Worm (Caenorhabditis elegans) whole organism, L4 larva: ENCODE results near the gene T02D1.8.

ENCODE experiments used
- F10B5.3 ChIP-seq: sonication (generic microtip); optimal IDR thresholded peaks from 2 replicates; lab custom pipeline; 2016; ENCODE audit warnings: mild to moderate bottlenecking, missing genetic modification characterization, missing compliant biosample characterization
- F44E2.7 ChIP-seq: fragments of 200-800 bp; sonication (Bioruptor generic); IDR thresholded peaks from 2 replicates; pipeline ENCODE4 v2.1.2; 2022; ENCODE audit warnings: missing genetic modification characterization, missing compliant biosample characterization
- Y48G9A.11 ChIP-seq: fragments of 200-800 bp; sonication (Bioruptor generic); IDR thresholded peaks from 2 replicates; pipeline ENCODE4 v1.3.6; 2022; ENCODE audit warnings: missing genetic modification reagents, missing genetic modification characterization, missing compliant biosample characterization
- ama-1 ChIP-seq: fragments of 150-350 bp; optimal IDR thresholded peaks from 2 replicates; lab custom pipeline; 2014; ENCODE audit warnings: inconsistent platforms, mixed read lengths
- ceh-82 ChIP-seq: sonication (generic microtip); optimal IDR thresholded peaks from 2 replicates; lab custom pipeline; 2017; ENCODE audit warnings: missing biosample characterization, missing genetic modification characterization
- ces-1 ChIP-seq: fragments of 150-350 bp; sonication (generic microtip); optimal IDR thresholded peaks from 4 replicates; lab custom pipeline; 2014; ENCODE audit warnings: missing biosample characterization, missing genetic modification reagents, missing genetic modification characterization
- daf-12 ChIP-seq: fragments of 150-350 bp; optimal IDR thresholded peaks from 2 replicates; lab custom pipeline; 2014; ENCODE audit warnings: missing biosample characterization, missing genetic modification reagents, missing genetic modification characterization
- daf-16 ChIP-seq, 3 experiments: sonication (generic microtip); optimal IDR thresholded peaks; 2 replicates each; lab custom pipeline; 2016 to 2017; ENCODE audit warnings: missing genetic modification characterization in 3 of 3, missing genetic modification reagents in 3 of 3, mild to moderate bottlenecking in 2 of 3, missing compliant biosample characterization in 2 of 3, missing biosample characterization in 1 of 3, moderate library complexity in 1 of 3
- daf-8 ChIP-seq: fragments of 200-800 bp; sonication (Bioruptor generic); IDR thresholded peaks from 2 replicates; pipeline ENCODE4 v1.3.6; 2022; ENCODE audit warnings: missing genetic modification characterization, missing compliant biosample characterization
- dmd-9 ChIP-seq: fragments of 200-800 bp; sonication (Bioruptor generic); IDR thresholded peaks from 2 replicates; pipeline ENCODE4 v1.3.6; 2022; ENCODE audit warnings: missing genetic modification reagents, missing genetic modification characterization, missing compliant biosample characterization
- dpl-1 ChIP-seq: fragments of 150-350 bp; optimal IDR thresholded peaks from 2 replicates; lab custom pipeline; 2014; ENCODE audit warnings: missing biosample characterization, missing genetic modification reagents, missing genetic modification characterization
- dve-1 ChIP-seq: sonication (generic microtip); optimal IDR thresholded peaks from 2 replicates; lab custom pipeline; 2017; ENCODE audit warnings: antibody characterized with exemption, mild to moderate bottlenecking, missing genetic modification characterization, missing compliant biosample characterization; ENCODE audit not compliant: insufficient read depth
- lin-38 ChIP-seq: fragments of 200-800 bp; sonication (Bioruptor generic); IDR thresholded peaks from 2 replicates; pipeline ENCODE4 v1.3.6; 2022; ENCODE audit warnings: missing genetic modification reagents, missing genetic modification characterization, missing compliant biosample characterization
- lin-39 ChIP-seq: fragments of 150-350 bp; optimal IDR thresholded peaks from 2 replicates; lab custom pipeline; 2014; ENCODE audit warnings: missing biosample characterization, missing genetic modification reagents, missing genetic modification characterization
- lsy-2 ChIP-seq, 2 experiments: fragments of 150-350 bp in 1 of 2; sonication (generic microtip) in 1 of 2; optimal IDR thresholded peaks; 2 replicates each; lab custom pipeline; 2014 to 2017; ENCODE audit warnings: missing biosample characterization in 2 of 2, missing genetic modification characterization in 2 of 2
- mdl-1 ChIP-seq, 2 experiments: fragments of 150-350 bp in 1 of 2; sonication (generic microtip) in 1 of 2; optimal IDR thresholded peaks; 2 replicates each; lab custom pipeline; 2014 to 2017; ENCODE audit warnings: missing biosample characterization in 2 of 2, missing genetic modification characterization in 2 of 2
- mdt-29 ChIP-seq: fragments of 200-800 bp; sonication (Bioruptor generic); IDR thresholded peaks from 2 replicates; pipeline ENCODE4 v1.3.6; 2022; ENCODE audit warnings: missing genetic modification reagents, missing genetic modification characterization, missing compliant biosample characterization
- mes-2 ChIP-seq: sonication (generic microtip); optimal IDR thresholded peaks from 2 replicates; lab custom pipeline; 2016; ENCODE audit warnings: missing genotype, mild to moderate bottlenecking, missing genetic modification characterization, missing compliant biosample characterization; ENCODE audit not compliant: poor library complexity, severe bottlenecking
- nhr-111 ChIP-seq: fragments of 200-800 bp; sonication (Bioruptor generic); optimal IDR thresholded peaks from 2 replicates; lab custom pipeline; 2018; ENCODE audit warnings: mild to moderate bottlenecking, missing genetic modification characterization, missing compliant biosample characterization
- nhr-28 ChIP-seq: fragments of 150-350 bp; optimal IDR thresholded peaks from 2 replicates; lab custom pipeline; 2014; ENCODE audit warnings: missing biosample characterization, missing genetic modification characterization
- nhr-6 ChIP-seq: fragments of 150-350 bp; optimal IDR thresholded peaks from 2 replicates; lab custom pipeline; 2014; ENCODE audit warnings: missing biosample characterization, missing genetic modification characterization
- pha-4 ChIP-seq, 2 experiments: fragments of 150-350 bp in 1 of 2; fragments of 200-800 bp in 1 of 2; sonication (Bioruptor generic) in 1 of 2; IDR thresholded peaks in 1 of 2; optimal IDR thresholded peaks in 1 of 2; 2 replicates each; pipeline versions ENCODE4 v1.3.6 to Lab custom; 2014 to 2022; ENCODE audit warnings: missing genetic modification characterization in 2 of 2, missing genetic modification reagents in 2 of 2, missing biosample characterization in 1 of 2, missing compliant biosample characterization in 1 of 2
- pqm-1 ChIP-seq: sonication (generic microtip); optimal IDR thresholded peaks from 2 replicates; lab custom pipeline; 2017; ENCODE audit warnings: missing biosample characterization, missing genetic modification characterization
- snpc-1.2 ChIP-seq: fragments of 200-800 bp; sonication (Bioruptor generic); IDR thresholded peaks from 2 replicates; pipeline ENCODE4 v1.3.6; 2022; ENCODE audit warnings: missing genetic modification reagents, missing genetic modification characterization, missing compliant biosample characterization
- unc-39 ChIP-seq: sonication (generic microtip); optimal IDR thresholded peaks from 2 replicates; lab custom pipeline; 2017; ENCODE audit warnings: missing biosample characterization, missing genetic modification characterization
- unc-62 ChIP-seq, 3 experiments: fragments of 150-350 bp in 1 of 3; sonication (generic microtip); optimal IDR thresholded peaks in 2 of 3; peaks in 1 of 3; 1 replicate in 1 of 3; 2 replicates in 2 of 3; lab custom pipeline; 2014 to 2017; ENCODE audit warnings: missing biosample characterization in 3 of 3, missing genetic modification characterization in 3 of 3, missing genetic modification reagents in 3 of 3, missing genotype in 1 of 3
- vab-7 ChIP-seq: fragments of 200-800 bp; sonication (Bioruptor generic); IDR thresholded peaks from 2 replicates; pipeline ENCODE4 v1.3.6; 2022; ENCODE audit warnings: missing genetic modification reagents, missing genetic modification characterization, missing compliant biosample characterization
- zfp-2 ChIP-seq: sonication (generic microtip); optimal IDR thresholded peaks from 2 replicates; lab custom pipeline; 2016; ENCODE audit warnings: mild to moderate bottlenecking, missing genetic modification characterization, missing compliant biosample characterization

Gene T02D1.8

DNA sequence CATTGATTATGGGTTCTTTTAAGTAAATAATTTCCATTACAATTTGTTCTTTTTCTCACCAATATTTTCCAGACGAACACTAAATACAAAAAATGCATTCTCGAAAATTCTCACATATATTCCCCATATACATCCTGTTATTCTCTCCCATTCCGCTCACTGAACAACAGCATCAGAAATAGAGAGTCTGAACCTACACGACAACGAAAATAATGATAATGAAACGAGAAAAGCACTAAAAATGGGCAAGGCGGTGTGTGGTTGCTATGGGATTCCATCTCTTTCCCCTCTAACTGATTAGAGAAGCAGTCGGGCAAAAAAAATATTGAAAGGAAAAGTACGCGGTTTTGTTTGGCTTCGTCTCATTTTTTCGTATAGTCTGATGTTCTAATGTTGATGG is 4.2 kb downstream of the T02D1.8 start, which contains the start of gene C30H6.12:
Gene C30H6.12, plus strand, starts transcription at position 301 of the 400 bp plus-strand sequence.
- TF ChIP-seq unc-62 (GFP tag; optimal IDR thresholded peaks at IDR 0.05 in 1 of 2; lab: Kevin White, UChicago) (peak in 1 of 2 experiments; percentile 40), unc-62 (tag; optimal IDR thresholded peaks at IDR 0.05; lab: Kevin White, UChicago) (no peak), lsy-2 (tag; optimal IDR thresholded peaks at IDR 0.05; lab: Kevin White, UChicago) (no peak)

DNA sequence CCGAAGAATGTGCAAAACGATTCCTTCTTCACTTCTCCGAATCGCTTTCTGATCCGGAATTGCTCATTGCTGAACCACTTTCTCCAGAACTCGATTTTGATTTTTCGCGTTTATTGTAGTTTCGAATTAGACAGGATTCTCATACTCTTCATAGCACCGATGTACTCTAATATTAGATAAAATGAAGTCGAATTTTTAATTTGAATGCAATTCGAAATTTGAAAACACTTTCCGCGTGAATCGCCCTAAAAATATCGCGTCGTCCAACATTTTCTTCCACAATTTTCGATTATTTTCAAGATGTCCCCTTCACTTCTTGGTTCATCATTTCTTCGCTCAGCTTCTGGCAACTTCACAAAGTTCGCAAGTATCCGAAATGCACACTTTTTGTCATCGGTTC is 5.3 kb downstream of the T02D1.8 start, which contains the start of gene C30H6.8:
Gene C30H6.8, plus strand, starts transcription at position 301 of the 400 bp plus-strand sequence.
- no peak for TF ChIP-seq pqm-1
- TF ChIP-seq unc-62 (GFP tag; optimal IDR thresholded peaks at IDR 0.05 in 1 of 2; lab: Kevin White, UChicago), result peak in 1 of 2 experiments; percentile 80
- TF ChIP-seq unc-62 (tag; optimal IDR thresholded peaks at IDR 0.05; lab: Kevin White, UChicago), result no peak

ce11 chrIV:17380061-17380680 is 7.1 kb downstream of the T02D1.8 start, which contains the start of the genes C30H6.9 and dlat-2:
Gene C30H6.9, minus strand, starts transcription at chrIV:17380170.
Gene dlat-2, plus strand, starts transcription at chrIV:17380626.
- peak; percentile 28 for TF ChIP-seq nhr-28
- TF ChIP-seq lsy-2 (tag; optimal IDR thresholded peaks at IDR 0.05; lab: Kevin White, UChicago), result peak in 1 of 2 experiments; percentile 43
- TF ChIP-seq snpc-1.2, result peak; percentile 71
- no peak for TF ChIP-seq daf-16 (GFP tag; optimal IDR thresholded peaks at IDR 0.05; lab: Kevin White, UChicago)
- peak; percentile 48 for TF ChIP-seq daf-16 (tag; optimal IDR thresholded peaks at IDR 0.05; lab: Kevin White, UChicago)
- TF ChIP-seq pha-4 (GFP tag; IDR thresholded peaks at IDR 0.05; lab: Robert Waterston, UW), result no peak
- peak; percentile 40 for TF ChIP-seq pha-4 (tag; optimal IDR thresholded peaks at IDR 0.05; lab: Kevin White, UChicago)
- peak; percentile 85 for TF ChIP-seq lin-38 (GFP tag; lab: Robert Waterston, UW)
- no peak for TF ChIP-seq daf-12 (tag; lab: Kevin White, UChicago)
- TF ChIP-seq daf-8 (GFP tag; lab: Robert Waterston, UW), result no peak
- no peak for TF ChIP-seq dmd-9
- no peak for TF ChIP-seq Y48G9A.11
- peak; percentile 17 for TF ChIP-seq dve-1 (tag; lab: Kevin White, UChicago)
- TF ChIP-seq ces-1 (GFP tag; lab: Kevin White, UChicago), result no peak
- peak; percentile 50 for TF ChIP-seq dpl-1 (GFP tag; lab: Kevin White, UChicago)
- TF ChIP-seq mes-2, result peak; percentile 24

ce11 chrIV:17376127-17376526 is 11.2 kb downstream of the T02D1.8 start, which contains the start of gene haf-1:
Gene haf-1, plus strand, starts transcription at chrIV:17376427.
- TF ChIP-seq F10B5.3 (no peak), daf-16 (GFP tag; optimal IDR thresholded peaks at IDR 0.05; lab: Kevin White, UChicago) (no peak), daf-16 (tag; optimal IDR thresholded peaks at IDR 0.05; lab: Kevin White, UChicago) (peak; percentile 59), dpl-1 (GFP tag; lab: Kevin White, UChicago) (no peak), ama-1 (lab: Kevin White, UChicago) (no peak)

ce11 chrIV:17371469-17371868 is 15.8 kb downstream of the T02D1.8 start, which contains the start of gene C30H6.5:
Gene C30H6.5, plus strand, starts transcription at chrIV:17371769.
- TF ChIP-seq nhr-111 (GFP tag; lab: Kevin White, UChicago) (no peak), mdt-29 (GFP tag; lab: Robert Waterston, UW) (no peak), vab-7 (GFP tag; lab: Robert Waterston, UW) (no peak), F44E2.7 (GFP tag; lab: Robert Waterston, UW) (no peak), zfp-2 (tag; lab: Kevin White, UChicago) (no peak), ceh-82 (no peak)

DNA sequence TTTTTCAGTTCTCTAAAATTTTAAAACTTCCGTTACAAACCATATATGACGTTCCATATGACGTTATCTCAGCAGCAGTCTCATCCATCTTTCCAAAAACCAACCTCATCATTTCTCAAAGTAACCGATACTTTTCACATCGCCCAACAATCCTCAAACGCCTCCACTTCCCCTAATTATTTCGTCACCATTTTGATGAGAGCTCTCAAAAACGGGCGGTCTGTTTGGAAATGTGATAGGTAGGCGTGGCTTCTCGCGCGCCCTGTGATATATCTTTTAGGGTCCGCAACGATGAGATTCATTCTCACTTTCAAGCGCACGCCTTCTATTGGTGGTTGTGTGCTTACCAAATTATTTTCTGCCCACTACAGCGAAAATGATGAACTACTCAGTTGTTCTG is 19.0 kb downstream of the T02D1.8 start, which contains the start of gene trh-1:
Gene trh-1, plus strand, starts transcription at position 301 of the 400 bp plus-strand sequence.
- TF ChIP-seq nhr-6 (tag; lab: Kevin White, UChicago), result no peak
- TF ChIP-seq mdl-1 (tag; optimal IDR thresholded peaks at IDR 0.05; lab: Kevin White, UChicago), result no peak
- no peak for TF ChIP-seq daf-16 (GFP tag; optimal IDR thresholded peaks at IDR 0.05; lab: Kevin White, UChicago)
- TF ChIP-seq daf-16 (tag; optimal IDR thresholded peaks at IDR 0.05; lab: Kevin White, UChicago), result no peak
- no peak for TF ChIP-seq lin-39 (tag; lab: Kevin White, UChicago)
- no peak for TF ChIP-seq unc-39 (tag; lab: Kevin White, UChicago)
